Worm (Caenorhabditis elegans): ENCODE measurements around the gene perm-5.

ce11 chrIV:5749874-5750273 is 46.6 kb upstream of the perm-5 start:
- no peak for TF ChIP-seq mep-1 (tag; optimal IDR thresholded peaks at IDR 0.05)
- no peak for TF ChIP-seq dpl-1 (GFP tag; optimal IDR thresholded peaks at IDR 0.05)
- TF ChIP-seq skn-1 (tag; optimal IDR thresholded peaks at IDR 0.05): no peak
